Worm (Caenorhabditis elegans) whole organism, L4 larva: ENCODE measurements around the gene cpr-2.

Source experiments
- F10B5.3 ChIP-seq: sonication (generic microtip); optimal IDR thresholded peaks from 2 replicates; lab custom pipeline; 2016; ENCODE audit warnings: mild to moderate bottlenecking, missing genetic modification characterization, missing compliant biosample characterization
- aha-1 ChIP-seq: fragments of 150-350 bp; peaks from one replicate; lab custom pipeline; 2014; ENCODE audit warnings: missing biosample characterization, missing genetic modification characterization
- ama-1 ChIP-seq: fragments of 150-350 bp; optimal IDR thresholded peaks from 2 replicates; lab custom pipeline; 2014; ENCODE audit warnings: inconsistent platforms, mixed read lengths
- ceh-28 ChIP-seq: fragments of 150-350 bp; optimal IDR thresholded peaks from 2 replicates; lab custom pipeline; 2014; ENCODE audit warnings: missing biosample characterization, missing genetic modification reagents, missing genetic modification characterization
- ceh-82 ChIP-seq: sonication (generic microtip); optimal IDR thresholded peaks from 2 replicates; lab custom pipeline; 2017; ENCODE audit warnings: missing biosample characterization, missing genetic modification characterization
- dmd-8 ChIP-seq: fragments of 200-800 bp; sonication (Bioruptor generic); IDR thresholded peaks from 2 replicates; pipeline ENCODE4 v1.3.6; 2022; ENCODE audit warnings: missing genetic modification characterization, missing compliant biosample characterization
- egl-43 ChIP-seq: fragments of 200-800 bp; sonication (Bioruptor generic); IDR thresholded peaks from 2 replicates; pipeline ENCODE4 v1.3.6; 2022; ENCODE audit warnings: missing genetic modification reagents, missing genetic modification characterization, missing compliant biosample characterization
- fos-1 ChIP-seq: fragments of 150-350 bp; optimal IDR thresholded peaks from 2 replicates; lab custom pipeline; 2014; ENCODE audit warnings: missing biosample characterization, missing genetic modification characterization
- jun-1 ChIP-seq: fragments of 150-350 bp; optimal IDR thresholded peaks from 2 replicates; lab custom pipeline; 2014; ENCODE audit warnings: missing biosample characterization, missing genetic modification reagents, missing genetic modification characterization
- nhr-237 ChIP-seq: sonication (generic microtip); optimal IDR thresholded peaks from 2 replicates; lab custom pipeline; 2017; ENCODE audit warnings: missing biosample characterization, missing genetic modification characterization
- nhr-77 ChIP-seq: fragments of 150-350 bp; optimal IDR thresholded peaks from 2 replicates; lab custom pipeline; 2014; ENCODE audit warnings: missing biosample characterization, missing genetic modification characterization
- pqm-1 ChIP-seq: sonication (generic microtip); optimal IDR thresholded peaks from 2 replicates; lab custom pipeline; 2017; ENCODE audit warnings: missing biosample characterization, missing genetic modification characterization
- sdz-12 ChIP-seq: fragments of 200-800 bp; sonication (Bioruptor generic); optimal IDR thresholded peaks from 2 replicates; lab custom pipeline; 2018; ENCODE audit warnings: mild to moderate bottlenecking, missing genetic modification characterization, missing compliant biosample characterization

DNA sequence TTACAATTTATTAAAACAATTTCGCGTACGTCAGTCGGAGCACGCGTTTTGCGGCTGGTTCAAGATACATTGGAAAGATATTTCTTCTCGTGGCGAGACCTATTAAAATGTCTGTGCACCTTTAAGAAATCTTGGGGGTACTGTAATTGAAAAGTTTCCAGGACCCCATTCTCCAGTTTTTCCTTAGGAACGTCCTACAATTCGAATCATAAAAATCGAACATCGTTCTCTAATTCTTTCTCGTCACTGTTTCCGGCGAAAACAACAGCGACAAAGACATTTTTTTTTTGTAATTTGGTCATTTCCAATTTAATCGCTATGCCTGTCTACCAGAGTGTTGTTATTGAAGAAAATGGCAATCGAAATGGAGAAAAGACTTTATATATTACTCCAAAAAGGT, 2.8 kb upstream of the cpr-2 start, which contains the start of gene Y32B12B.1:
- no peak for TF ChIP-seq ama-1 (lab: Kevin White, UChicago)
- TF ChIP-seq aha-1 (tag; lab: Kevin White, UChicago), result no peak
- no peak for TF ChIP-seq fos-1 (tag; lab: Kevin White, UChicago)
- TF ChIP-seq pqm-1 (tag; lab: Kevin White, UChicago), result no peak
- no peak for TF ChIP-seq egl-43 (GFP tag; lab: Robert Waterston, UW)
- no peak for TF ChIP-seq sdz-12
- TF ChIP-seq nhr-77 (tag; lab: Kevin White, UChicago), result no peak
- no peak for TF ChIP-seq F10B5.3
- no peak for TF ChIP-seq ceh-82 (tag; lab: Kevin White, UChicago)
- no peak for TF ChIP-seq ceh-28 (tag; lab: Kevin White, UChicago)
- no peak for TF ChIP-seq jun-1
- no peak for TF ChIP-seq dmd-8 (GFP tag; lab: Robert Waterston, UW)
- TF ChIP-seq nhr-237 (tag; lab: Kevin White, UChicago), result no peak
